Fruit fly (Drosophila melanogaster) whole organism, embryonic: ENCODE measurements around the gene CG15696.

Source experiments
- Antp ChIP-seq: fragments of 200-800 bp; sonication (Bioruptor generic); optimal IDR thresholded peaks from 3 replicates; lab custom pipeline; 2016; ENCODE audit warnings: missing biosample characterization, missing genetic modification characterization
- Atf-2 ChIP-seq: fragments of 200-800 bp; sonication (Bioruptor generic); optimal IDR thresholded peaks from 2 replicates; lab custom pipeline; 2016; ENCODE audit warnings: missing biosample characterization, missing genetic modification characterization
- Blimp-1 ChIP-seq: fragments of 200-800 bp; sonication (Bioruptor generic); optimal IDR thresholded peaks from 3 replicates; lab custom pipeline; 2018; ENCODE audit warnings: missing biosample characterization, missing genetic modification characterization, mild to moderate bottlenecking, moderate library complexity, missing genetic modification reagents
- BtbVII ChIP-seq: fragments of 200-800 bp; sonication (Bioruptor generic); optimal IDR thresholded peaks from 3 replicates; lab custom pipeline; 2017; ENCODE audit warnings: missing biosample characterization, mild to moderate bottlenecking, missing genetic modification characterization
- CG10979 ChIP-seq: fragments of 200-800 bp; sonication (Bioruptor generic); optimal IDR thresholded peaks from 2 replicates; lab custom pipeline; 2018; ENCODE audit warnings: missing biosample characterization, mild to moderate bottlenecking, missing genetic modification characterization, moderate library complexity
- CG11560 ChIP-seq: fragments of 200-800 bp; sonication (Bioruptor generic); IDR thresholded peaks from 3 replicates; pipeline ENCODE4 v1.3.6; 2022; ENCODE audit warnings: missing biosample characterization, missing genetic modification characterization
- CG12769 ChIP-seq: fragments of 200-800 bp; sonication (Bioruptor generic); optimal IDR thresholded peaks from 2 replicates; lab custom pipeline; 2019; ENCODE audit warnings: missing biosample characterization, mild to moderate bottlenecking, missing genetic modification characterization, moderate library complexity
- CG13894 ChIP-seq: fragments of 200-800 bp; sonication (Bioruptor generic); optimal IDR thresholded peaks from 3 replicates; lab custom pipeline; 2018; ENCODE audit warnings: missing biosample characterization, mild to moderate bottlenecking, missing genetic modification characterization, moderate library complexity
- CG15073 ChIP-seq: fragments of 200-800 bp; sonication (Bioruptor generic); optimal IDR thresholded peaks from 2 replicates; lab custom pipeline; 2016; ENCODE audit warnings: missing biosample characterization, missing genetic modification characterization
- CG15269 ChIP-seq: fragments of 200-800 bp; sonication (Bioruptor generic); optimal IDR thresholded peaks from 2 replicates; lab custom pipeline; 2018; ENCODE audit warnings: missing biosample characterization, mild to moderate bottlenecking, missing genetic modification characterization, moderate library complexity
- CG1647 ChIP-seq: fragments of 200-800 bp; sonication (Bioruptor generic); optimal IDR thresholded peaks from 3 replicates; lab custom pipeline; 2016; ENCODE audit warnings: missing biosample characterization, missing genetic modification characterization
- CG31441 ChIP-seq: fragments of 200-800 bp; sonication (Bioruptor generic); IDR thresholded peaks from 2 replicates; pipeline ENCODE4 v1.3.6; 2022; ENCODE audit warnings: missing biosample characterization, missing genetic modification characterization
- CG3726 ChIP-seq: fragments of 200-800 bp; sonication (Bioruptor generic); IDR thresholded peaks from 3 replicates; pipeline ENCODE4, ENCODE4 v1.3.6; 2022; ENCODE audit warnings: missing biosample characterization, missing genetic modification characterization
- CG3995 ChIP-seq: fragments of 200-800 bp; sonication (Bioruptor generic); optimal IDR thresholded peaks from 3 replicates; lab custom pipeline; 2016; ENCODE audit warnings: missing biosample characterization, missing genetic modification characterization
- CG43689 ChIP-seq: fragments of 200-800 bp; sonication (Bioruptor generic); IDR thresholded peaks from 2 replicates; pipeline ENCODE4 v1.3.6; 2022; ENCODE audit warnings: missing biosample characterization, missing genetic modification characterization
- CG4730 ChIP-seq: fragments of 200-800 bp; sonication (Bioruptor generic); IDR thresholded peaks from 2 replicates; pipeline ENCODE4 v1.3.6; 2022; ENCODE audit warnings: missing biosample characterization, missing genetic modification characterization
- CG4854 ChIP-seq: fragments of 200-800 bp; sonication (Bioruptor generic); optimal IDR thresholded peaks from 2 replicates; lab custom pipeline; 2016; ENCODE audit warnings: missing biosample characterization, missing genetic modification characterization, inconsistent platforms
- CG5180 ChIP-seq: fragments of 200-800 bp; sonication (Bioruptor generic); optimal IDR thresholded peaks from 3 replicates; lab custom pipeline; 2017; ENCODE audit warnings: missing biosample characterization, missing genetic modification characterization, mild to moderate bottlenecking, moderate library complexity, missing genetic modification reagents
- CG6272 ChIP-seq: fragments of 200-800 bp; sonication (Bioruptor generic); IDR thresholded peaks from 2 replicates; pipeline ENCODE4 v1.3.6; 2022; ENCODE audit warnings: missing biosample characterization, missing genetic modification characterization
- CG6654 ChIP-seq: fragments of 200-800 bp; sonication (Bioruptor generic); optimal IDR thresholded peaks from 2 replicates; lab custom pipeline; 2017; ENCODE audit warnings: missing biosample characterization, mild to moderate bottlenecking, missing genetic modification characterization
- CG8290 ChIP-seq, 3 experiments: fragments of 200-800 bp; sonication (Bioruptor generic); optimal IDR thresholded peaks; 2 replicates each; lab custom pipeline; 2016 to 2019; ENCODE audit warnings: missing biosample characterization in 3 of 3, missing genetic modification characterization in 3 of 3, mild to moderate bottlenecking in 2 of 3, moderate library complexity in 1 of 3
- CG8944 ChIP-seq: fragments of 200-800 bp; sonication (Bioruptor generic); optimal IDR thresholded peaks from 3 replicates; lab custom pipeline; 2016; ENCODE audit warnings: missing biosample characterization, missing genetic modification characterization
- CG9932 ChIP-seq: fragments of 200-800 bp; sonication (Bioruptor generic); IDR thresholded peaks from 2 replicates; pipeline ENCODE4 v1.3.6; 2022; ENCODE audit warnings: missing biosample characterization, missing genetic modification characterization
- Dek ChIP-seq: fragments of 200-800 bp; sonication (Bioruptor generic); optimal IDR thresholded peaks from 3 replicates; lab custom pipeline; 2019; ENCODE audit warnings: missing biosample characterization, mild to moderate bottlenecking, missing genetic modification characterization, moderate library complexity
- Fer2 ChIP-seq: fragments of 200-800 bp; sonication (Bioruptor generic); optimal IDR thresholded peaks from 2 replicates; lab custom pipeline; 2018; ENCODE audit warnings: missing biosample characterization, mild to moderate bottlenecking, missing genetic modification characterization, moderate library complexity
- HLH4C ChIP-seq: fragments of 200-800 bp; sonication (Bioruptor generic); IDR thresholded peaks from 3 replicates; pipeline ENCODE4 v1.3.6; 2022; ENCODE audit warnings: missing biosample characterization, missing genetic modification characterization; ENCODE audit not compliant: partially characterized antibody
- Hand ChIP-seq: fragments of 200-800 bp; sonication (Bioruptor generic); optimal IDR thresholded peaks from 2 replicates; lab custom pipeline; 2017; ENCODE audit warnings: mild to moderate bottlenecking, missing biosample characterization, missing genetic modification reagents, missing genetic modification characterization
- Med ChIP-seq: fragments of 200-800 bp; sonication (Bioruptor generic); peaks from one replicate; lab custom pipeline; 2016; ENCODE audit warnings: missing biosample characterization, missing genetic modification characterization, mild to moderate bottlenecking, inconsistent platforms, moderate library complexity
- Meics ChIP-seq: fragments of 200-800 bp; sonication (Bioruptor generic); optimal IDR thresholded peaks from 2 replicates; lab custom pipeline; 2017; ENCODE audit warnings: missing biosample characterization, mild to moderate bottlenecking, missing genetic modification characterization
- NK7.1 ChIP-seq: fragments of 200-800 bp; sonication (Bioruptor generic); optimal IDR thresholded peaks from 3 replicates; lab custom pipeline; 2016; ENCODE audit warnings: missing biosample characterization, missing genetic modification characterization
- Pdp1 ChIP-seq, 2 experiments: fragments of 200-800 bp; sonication (Bioruptor generic); optimal IDR thresholded peaks; 3 replicates each; lab custom pipeline; 2016; ENCODE audit warnings: missing biosample characterization in 2 of 2, missing genetic modification characterization in 2 of 2, mild to moderate bottlenecking in 1 of 2, moderate library complexity in 1 of 2
- Sry-β ChIP-seq: fragments of 200-800 bp; sonication (Bioruptor generic); optimal IDR thresholded peaks from 2 replicates; lab custom pipeline; 2018; ENCODE audit warnings: missing biosample characterization, mild to moderate bottlenecking, missing genetic modification characterization, moderate library complexity
- Stat92E ChIP-seq, 3 experiments: fragments of >200 bp in 2 of 3; fragments of 200-800 bp in 1 of 3; sonication (Bioruptor generic) in 1 of 3; optimal IDR thresholded peaks; 2 replicates each; lab custom pipeline; 2017 to 2019; ENCODE audit warnings: missing biosample characterization in 3 of 3, missing genetic modification characterization in 3 of 3, mild to moderate bottlenecking in 1 of 3, moderate library complexity in 1 of 3
- ash1 ChIP-seq: fragments of 200-800 bp; sonication (Bioruptor generic); optimal IDR thresholded peaks from 2 replicates; lab custom pipeline; 2018; ENCODE audit warnings: missing biosample characterization, mild to moderate bottlenecking, missing genetic modification characterization
- en ChIP-seq: fragments of 200-800 bp; sonication (Bioruptor generic); optimal IDR thresholded peaks from 2 replicates; lab custom pipeline; 2016; ENCODE audit warnings: missing biosample characterization, missing genetic modification characterization
- esg ChIP-seq: fragments of 200-800 bp; sonication (Bioruptor generic); conservative IDR thresholded peaks from 2 replicates; pipeline ENCODE4 v1.3.6; 2022; ENCODE audit warnings: missing biosample characterization, missing genetic modification characterization
- her ChIP-seq: fragments of 200-800 bp; sonication (Bioruptor generic); optimal IDR thresholded peaks from 2 replicates; lab custom pipeline; 2016; ENCODE audit warnings: missing biosample characterization, missing genetic modification characterization
- inv ChIP-seq: fragments of 200-800 bp; sonication (Bioruptor generic); IDR thresholded peaks from 2 replicates; pipeline ENCODE4 v1.3.6; 2022; ENCODE audit warnings: missing biosample characterization, missing genetic modification characterization; ENCODE audit not compliant: partially characterized antibody
- nau ChIP-seq: fragments of 200-800 bp; sonication (Bioruptor generic); optimal IDR thresholded peaks from 3 replicates; lab custom pipeline; 2017; ENCODE audit warnings: missing biosample characterization, mild to moderate bottlenecking, missing genetic modification characterization, missing genetic modification reagents
- otp ChIP-seq: fragments of 200-800 bp; sonication (Bioruptor generic); IDR thresholded peaks from 3 replicates; pipeline ENCODE4, ENCODE4 v1.3.6; 2022; ENCODE audit warnings: missing biosample characterization, missing genetic modification characterization
- prd ChIP-seq, 3 experiments: fragments of >200 bp in 2 of 3; fragments of 200-800 bp in 1 of 3; sonication (Bioruptor generic) in 1 of 3; optimal IDR thresholded peaks in 2 of 3; IDR thresholded peaks in 1 of 3; 2 replicates in 2 of 3; 3 replicates in 1 of 3; pipeline versions ENCODE4 v1.3.6 to Lab custom; 2017 to 2022; ENCODE audit warnings: missing biosample characterization in 1 of 3, missing genetic modification characterization in 1 of 3
- ranshi ChIP-seq: fragments of 200-800 bp; sonication (Bioruptor generic); IDR thresholded peaks from 2 replicates; pipeline ENCODE4 v1.3.6; 2022; ENCODE audit warnings: missing biosample characterization, missing genetic modification characterization
- repo ChIP-seq: fragments of 200-800 bp; sonication (Bioruptor generic); optimal IDR thresholded peaks from 2 replicates; lab custom pipeline; 2016; ENCODE audit warnings: missing biosample characterization, missing genetic modification characterization
- sim ChIP-seq: fragments of 200-800 bp; sonication (Bioruptor generic); IDR thresholded peaks from 2 replicates; pipeline ENCODE4 v1.3.6; 2022; ENCODE audit warnings: missing biosample characterization, missing genetic modification characterization
- sna ChIP-seq: fragments of 200-800 bp; sonication (Bioruptor generic); IDR thresholded peaks from 2 replicates; pipeline ENCODE4 v1.3.6; 2022; ENCODE audit warnings: missing biosample characterization, missing genetic modification characterization; ENCODE audit not compliant: partially characterized antibody
- unpg ChIP-seq: fragments of 200-800 bp; sonication (Bioruptor generic); optimal IDR thresholded peaks from 3 replicates; lab custom pipeline; 2018; ENCODE audit warnings: missing biosample characterization, mild to moderate bottlenecking, missing genetic modification characterization, moderate library complexity
- wor ChIP-seq: fragments of 200-800 bp; sonication (Bioruptor generic); IDR thresholded peaks from 2 replicates; pipeline ENCODE4 v1.3.6; 2022; ENCODE audit warnings: missing biosample characterization, missing genetic modification characterization
- zfh2 ChIP-seq: fragments of 200-800 bp; sonication (Bioruptor generic); optimal IDR thresholded peaks from 2 replicates; lab custom pipeline; 2016; ENCODE audit warnings: missing biosample characterization, missing genetic modification characterization

Gene CG15696

dm6 chr3R:20821815-20822375, 25.0 kb upstream of the CG15696 start, which contains the start of the genes CG17271 and RpS20 (continued):
- TF ChIP-seq otp (GFP tag; lab: Robert Waterston, UW) (peak; percentile 92), CG15073 (GFP tag; lab: Kevin White, UChicago) (peak; percentile 53), CG31441 (GFP tag; lab: Robert Waterston, UW) (peak; percentile 87), ranshi (GFP tag; lab: Robert Waterston, UW) (peak; percentile 86), sna (no peak), Pdp1 (GFP tag; optimal IDR thresholded peaks at IDR 0.05; lab: Kevin White, UChicago) (peak; percentile 91 to 95), unpg (GFP tag; lab: Kevin White, UChicago) (peak; percentile 89), CG13894 (tag; lab: Kevin White, UChicago) (peak; percentile 85), Dek (tag; lab: Kevin White, UChicago) (peak; percentile 84), CG4854 (peak; percentile 89), Sry-β (GFP tag; lab: Kevin White, UChicago) (peak; percentile 77), CG8944 (peak; percentile 96), Stat92E (GFP tag; optimal IDR thresholded peaks at IDR 0.05; lab: Kevin White, UChicago) (peak in 1 of 3 experiments; percentile 56), prd (optimal IDR thresholded peaks at IDR 0.05; lab: Kevin White, UChicago) (no peak), prd (GFP tag; IDR thresholded peaks at IDR 0.05; lab: Robert Waterston, UW) (peak; percentile 94), CG43689 (peak; percentile 75), CG8290 (GFP tag; optimal IDR thresholded peaks at IDR 0.05; lab: Kevin White, UChicago) (peak; percentile 93), CG8290 (tag; optimal IDR thresholded peaks at IDR 0.05; lab: Kevin White, UChicago) (peak; percentile 71 to 75), CG4730 (GFP tag; lab: Robert Waterston, UW) (peak; percentile 87), CG5180 (GFP tag; lab: Kevin White, UChicago) (peak; percentile 57), BtbVII (GFP tag; lab: Kevin White, UChicago) (peak; percentile 76), en (GFP tag; lab: Kevin White, UChicago) (peak; percentile 90), her (GFP tag; lab: Kevin White, UChicago) (peak; percentile 92), CG6272 (peak; percentile 90), repo (GFP tag; lab: Kevin White, UChicago) (peak; percentile 91), Med (GFP tag; lab: Kevin White, UChicago) (peak; percentile 99), zfh2 (GFP tag; lab: Kevin White, UChicago) (peak; percentile 95), Blimp-1 (GFP tag; lab: Kevin White, UChicago) (peak; percentile 83), CG1647 (GFP tag; lab: Kevin White, UChicago) (peak; percentile 90), Atf-2 (GFP tag; lab: Kevin White, UChicago) (peak; percentile 91), CG11560 (tag; lab: Robert Waterston, UW) (peak; percentile 78), CG10979 (tag; lab: Kevin White, UChicago) (peak; percentile 86), CG3726 (peak; percentile 87), nau (GFP tag; lab: Kevin White, UChicago) (peak; percentile 82), CG6654 (GFP tag; lab: Kevin White, UChicago) (peak; percentile 46), sim (GFP tag; lab: Robert Waterston, UW) (peak; percentile 63), CG9932 (GFP tag; lab: Robert Waterston, UW) (peak; percentile 96), ash1 (GFP tag; lab: Kevin White, UChicago) (peak; percentile 39), wor (GFP tag; lab: Robert Waterston, UW) (peak; percentile 69), Fer2 (tag; lab: Kevin White, UChicago) (peak; percentile 85), NK7.1 (GFP tag; lab: Kevin White, UChicago) (peak; percentile 88), CG12769 (tag; lab: Kevin White, UChicago) (peak; percentile 93), Hand (GFP tag; lab: Kevin White, UChicago) (peak; percentile 59), CG3995 (GFP tag; lab: Kevin White, UChicago) (peak; percentile 64), HLH4C (GFP tag; lab: Robert Waterston, UW) (no peak), CG15269 (tag; lab: Kevin White, UChicago) (peak; percentile 83), Meics (GFP tag; lab: Kevin White, UChicago) (peak; percentile 88), Antp (GFP tag; lab: Kevin White, UChicago) (peak; percentile 97), inv (GFP tag; lab: Robert Waterston, UW) (0 out of 2 replicates have a peak, but pooled peaks have one; percentile 16), esg (GFP tag; lab: Robert Waterston, UW) (peak; percentile 90)
